Worm (Caenorhabditis elegans) whole organism, young adult: ENCODE data around the gene npl-10.
"Not testable (repeated sequence)": the region's sequence is repeated elsewhere in the genome, so short reads cannot be mapped to it uniquely, and the experiment has no call there.

Experiments
- B0019.2 ChIP-seq: fragments of 200-800 bp; sonication (Bioruptor generic); conservative IDR thresholded peaks from 2 replicates; pipeline ENCODE4 v1.3.6; 2022; ENCODE audit warnings: missing genetic modification reagents, missing genetic modification characterization, missing compliant biosample characterization
- C17E4.6 ChIP-seq: fragments of 200-800 bp; sonication (Bioruptor generic); IDR thresholded peaks from 2 replicates; pipeline ENCODE4 v1.3.6; 2022; ENCODE audit warnings: missing genetic modification reagents, missing genetic modification characterization, missing compliant biosample characterization
- D2030.7 ChIP-seq: fragments of 200-800 bp; sonication (Bioruptor generic); IDR thresholded peaks from 2 replicates; pipeline ENCODE4 v1.3.6; 2022; ENCODE audit warnings: missing genetic modification reagents, missing genetic modification characterization, missing compliant biosample characterization
- F33H1.4 ChIP-seq: fragments of 200-800 bp; sonication (Bioruptor generic); IDR thresholded peaks from 2 replicates; pipeline ENCODE4 v1.3.6; 2022; ENCODE audit warnings: missing genetic modification reagents, missing genetic modification characterization, missing compliant biosample characterization
- F39B2.1 ChIP-seq: fragments of 200-800 bp; sonication (Bioruptor generic); IDR thresholded peaks from 2 replicates; pipeline ENCODE4 v1.3.6; 2022; ENCODE audit warnings: missing genetic modification reagents, missing genetic modification characterization, missing compliant biosample characterization
- Y53F4B.3 ChIP-seq: fragments of 200-800 bp; sonication (Bioruptor generic); IDR thresholded peaks from 2 replicates; pipeline ENCODE4 v1.3.6; 2022; ENCODE audit warnings: missing genetic modification reagents, missing genetic modification characterization, missing compliant biosample characterization
- Y53G8AR.9 ChIP-seq: fragments of 200-800 bp; sonication (Bioruptor generic); conservative IDR thresholded peaks from 2 replicates; pipeline ENCODE4 v1.3.6; 2022; ENCODE audit warnings: missing genetic modification reagents, missing genetic modification characterization, missing compliant biosample characterization
- Y56A3A.18 ChIP-seq: fragments of 200-800 bp; sonication (Bioruptor generic); IDR thresholded peaks from 2 replicates; pipeline ENCODE4 v1.3.6; 2022; ENCODE audit warnings: missing genetic modification reagents, missing genetic modification characterization, missing compliant biosample characterization
- Y67H2A.10 ChIP-seq: fragments of 200-800 bp; sonication (Bioruptor generic); conservative IDR thresholded peaks from 2 replicates; pipeline ENCODE4 v1.3.6; 2022; ENCODE audit warnings: missing genetic modification reagents, missing genetic modification characterization, missing compliant biosample characterization
- Y79H2A.3 ChIP-seq: fragments of 200-800 bp; sonication (Bioruptor generic); conservative IDR thresholded peaks from 2 replicates; pipeline ENCODE4 v1.3.6; 2022; ENCODE audit warnings: missing genetic modification reagents, missing genetic modification characterization, missing compliant biosample characterization
- Y95B8A.8 ChIP-seq: fragments of 200-800 bp; sonication (Bioruptor generic); IDR thresholded peaks from 2 replicates; pipeline ENCODE4 v1.3.6; 2022; ENCODE audit warnings: missing genetic modification reagents, missing genetic modification characterization, missing compliant biosample characterization
- aptf-2 ChIP-seq: fragments of 200-800 bp; sonication (Bioruptor generic); conservative IDR thresholded peaks from 2 replicates; pipeline ENCODE4 v1.3.6; 2022; ENCODE audit warnings: missing genetic modification reagents, missing genetic modification characterization, missing compliant biosample characterization
- aptf-3 ChIP-seq: fragments of 200-800 bp; sonication (Bioruptor generic); IDR thresholded peaks from 2 replicates; pipeline ENCODE4 v1.3.6; 2022; ENCODE audit warnings: missing genetic modification characterization, missing compliant biosample characterization
- attf-3 ChIP-seq: fragments of 200-800 bp; sonication (Bioruptor generic); conservative IDR thresholded peaks from 2 replicates; pipeline ENCODE4 v1.3.6; 2022; ENCODE audit warnings: missing genetic modification reagents, missing genetic modification characterization, missing compliant biosample characterization
- attf-6 ChIP-seq: fragments of 200-800 bp; sonication (Bioruptor generic); IDR thresholded peaks from 2 replicates; pipeline ENCODE4 v1.3.6; 2022; ENCODE audit warnings: missing genetic modification reagents, missing genetic modification characterization, missing compliant biosample characterization
- bed-1 ChIP-seq: fragments of 200-800 bp; sonication (Bioruptor generic); IDR thresholded peaks from 2 replicates; pipeline ENCODE4 v1.3.6; 2022; ENCODE audit warnings: missing genetic modification reagents, missing genetic modification characterization, missing compliant biosample characterization
- cebp-1 ChIP-seq, 2 experiments: fragments of 200-800 bp in 1 of 2; sonication (Bioruptor generic) in 1 of 2; sonication (generic microtip) in 1 of 2; IDR thresholded peaks in 1 of 2; optimal IDR thresholded peaks in 1 of 2; 2 replicates each; pipeline versions ENCODE4 v1.3.6 to Lab custom; 2017 to 2022; ENCODE audit warnings: missing compliant biosample characterization in 2 of 2, missing genetic modification characterization in 2 of 2, mild to moderate bottlenecking in 1 of 2, missing genetic modification reagents in 1 of 2, moderate library complexity in 1 of 2
- cebp-2 ChIP-seq: fragments of 200-800 bp; sonication (Bioruptor generic); IDR thresholded peaks from 2 replicates; pipeline ENCODE4 v1.3.6; 2022; ENCODE audit warnings: missing genetic modification characterization, missing compliant biosample characterization
- ceh-100 ChIP-seq: fragments of 200-800 bp; sonication (Bioruptor generic); IDR thresholded peaks from 2 replicates; pipeline ENCODE4 v1.3.6; 2022; ENCODE audit warnings: missing genetic modification reagents, missing genetic modification characterization, missing compliant biosample characterization
- ceh-40 ChIP-seq: fragments of 200-800 bp; sonication (Bioruptor generic); IDR thresholded peaks from 2 replicates; pipeline ENCODE4 v1.3.6; 2022; ENCODE audit warnings: missing genetic modification characterization, missing compliant biosample characterization
- ceh-58 ChIP-seq: fragments of 200-800 bp; sonication (Bioruptor generic); IDR thresholded peaks from 2 replicates; pipeline ENCODE4 v1.3.6; 2022; ENCODE audit warnings: missing genetic modification characterization, missing compliant biosample characterization
- dox-1 ChIP-seq: fragments of 200-800 bp; sonication (Bioruptor generic); IDR thresholded peaks from 2 replicates; pipeline ENCODE4 v1.3.6; 2022; ENCODE audit warnings: missing genetic modification reagents, missing genetic modification characterization, missing compliant biosample characterization
- egl-18 ChIP-seq: fragments of 200-800 bp; sonication (Bioruptor generic); IDR thresholded peaks from 2 replicates; pipeline ENCODE4 v1.3.6; 2022; ENCODE audit warnings: missing genetic modification reagents, missing genetic modification characterization, missing compliant biosample characterization
- egl-44 ChIP-seq: fragments of 200-800 bp; sonication (Bioruptor generic); IDR thresholded peaks from 2 replicates; pipeline ENCODE4 v1.3.6; 2022; ENCODE audit warnings: missing genetic modification reagents, missing genetic modification characterization, missing compliant biosample characterization
- egrh-3 ChIP-seq: fragments of 200-800 bp; sonication (Bioruptor generic); IDR thresholded peaks from 2 replicates; pipeline ENCODE4 v1.3.6; 2022; ENCODE audit warnings: missing genetic modification reagents, missing genetic modification characterization, missing compliant biosample characterization
- ekl-4 ChIP-seq: fragments of 200-800 bp; sonication (Bioruptor generic); IDR thresholded peaks from 2 replicates; pipeline ENCODE4 v1.3.6; 2022; ENCODE audit warnings: missing genetic modification reagents, missing genetic modification characterization, missing compliant biosample characterization
- hmg-1.2 ChIP-seq: fragments of 200-800 bp; sonication (Bioruptor generic); IDR thresholded peaks from 2 replicates; pipeline ENCODE4 v1.3.6; 2022; ENCODE audit warnings: missing genetic modification reagents, missing genetic modification characterization, missing compliant biosample characterization
- hmg-20 ChIP-seq: fragments of 200-800 bp; sonication (Bioruptor generic); IDR thresholded peaks from 2 replicates; pipeline ENCODE4 v1.3.6; 2022; ENCODE audit warnings: missing genetic modification reagents, missing genetic modification characterization, missing compliant biosample characterization
- hsf-1 ChIP-seq: fragments of 200-800 bp; sonication (Bioruptor generic); IDR thresholded peaks from 2 replicates; pipeline ENCODE4 v1.3.6; 2022; ENCODE audit warnings: missing genetic modification reagents, missing genetic modification characterization, missing compliant biosample characterization
- lag-1 ChIP-seq: fragments of 200-800 bp; sonication (Bioruptor generic); IDR thresholded peaks from 2 replicates; pipeline ENCODE4 v1.3.6; 2022; ENCODE audit warnings: missing genetic modification reagents, missing genetic modification characterization, missing compliant biosample characterization
- let-526 ChIP-seq: fragments of 200-800 bp; sonication (Bioruptor generic); IDR thresholded peaks from 2 replicates; pipeline ENCODE4 v1.3.6; 2022; ENCODE audit warnings: missing genetic modification reagents, missing genetic modification characterization, missing compliant biosample characterization
- lin-26 ChIP-seq: fragments of 200-800 bp; sonication (Bioruptor generic); IDR thresholded peaks from 2 replicates; pipeline ENCODE4 v1.3.6; 2022; ENCODE audit warnings: missing genetic modification reagents, missing genetic modification characterization, missing compliant biosample characterization
- madf-3 ChIP-seq: fragments of 200-800 bp; sonication (Bioruptor generic); IDR thresholded peaks from 2 replicates; pipeline ENCODE4 v1.3.6; 2022; ENCODE audit warnings: missing genetic modification reagents, missing genetic modification characterization, missing compliant biosample characterization
- madf-6 ChIP-seq: fragments of 200-800 bp; sonication (Bioruptor generic); IDR thresholded peaks from 2 replicates; pipeline ENCODE4 v1.3.6; 2022; ENCODE audit warnings: missing genetic modification reagents, missing genetic modification characterization, missing compliant biosample characterization
- madf-8 ChIP-seq: fragments of 200-800 bp; sonication (Bioruptor generic); conservative IDR thresholded peaks from 2 replicates; pipeline ENCODE4 v1.3.6; 2022; ENCODE audit warnings: missing genetic modification reagents, missing genetic modification characterization, missing compliant biosample characterization
- mcd-1 ChIP-seq: fragments of 200-800 bp; sonication (Bioruptor generic); IDR thresholded peaks from 2 replicates; pipeline ENCODE4 v1.3.6; 2022; ENCODE audit warnings: missing genetic modification reagents, missing genetic modification characterization, missing compliant biosample characterization
- nfya-2 ChIP-seq: fragments of 200-800 bp; sonication (Bioruptor generic); IDR thresholded peaks from 2 replicates; pipeline ENCODE4 v1.3.6; 2022; ENCODE audit warnings: missing genetic modification reagents, missing genetic modification characterization, missing compliant biosample characterization
- nfyb-1 ChIP-seq: fragments of 200-800 bp; sonication (Bioruptor generic); IDR thresholded peaks from 2 replicates; pipeline ENCODE4 v1.3.6; 2022; ENCODE audit warnings: missing genetic modification reagents, missing genetic modification characterization, missing compliant biosample characterization
- pbrm-1 ChIP-seq: fragments of 200-800 bp; sonication (Bioruptor generic); IDR thresholded peaks from 2 replicates; pipeline ENCODE4 v1.3.6; 2022; ENCODE audit warnings: missing genetic modification reagents, missing genetic modification characterization, missing compliant biosample characterization
- rcor-1 ChIP-seq: fragments of 200-800 bp; sonication (Bioruptor generic); IDR thresholded peaks from 2 replicates; pipeline ENCODE4 v1.3.6; 2022; ENCODE audit warnings: missing genetic modification reagents, missing genetic modification characterization, missing compliant biosample characterization
- ztf-25 ChIP-seq: fragments of 200-800 bp; sonication (Bioruptor generic); IDR thresholded peaks from 2 replicates; pipeline ENCODE4 v1.3.6; 2022; ENCODE audit warnings: missing genetic modification reagents, missing genetic modification characterization, missing compliant biosample characterization
- ztf-28 ChIP-seq: fragments of 200-800 bp; sonication (Bioruptor generic); IDR thresholded peaks from 2 replicates; pipeline ENCODE4 v1.3.6; 2022; ENCODE audit warnings: missing genetic modification reagents, missing genetic modification characterization, missing compliant biosample characterization
- ztf-6 ChIP-seq: fragments of 200-800 bp; sonication (Bioruptor generic); IDR thresholded peaks from 2 replicates; pipeline ENCODE4 v1.3.6; 2022; ENCODE audit warnings: missing genetic modification reagents, missing genetic modification characterization, missing compliant biosample characterization

Gene npl-10

DNA sequence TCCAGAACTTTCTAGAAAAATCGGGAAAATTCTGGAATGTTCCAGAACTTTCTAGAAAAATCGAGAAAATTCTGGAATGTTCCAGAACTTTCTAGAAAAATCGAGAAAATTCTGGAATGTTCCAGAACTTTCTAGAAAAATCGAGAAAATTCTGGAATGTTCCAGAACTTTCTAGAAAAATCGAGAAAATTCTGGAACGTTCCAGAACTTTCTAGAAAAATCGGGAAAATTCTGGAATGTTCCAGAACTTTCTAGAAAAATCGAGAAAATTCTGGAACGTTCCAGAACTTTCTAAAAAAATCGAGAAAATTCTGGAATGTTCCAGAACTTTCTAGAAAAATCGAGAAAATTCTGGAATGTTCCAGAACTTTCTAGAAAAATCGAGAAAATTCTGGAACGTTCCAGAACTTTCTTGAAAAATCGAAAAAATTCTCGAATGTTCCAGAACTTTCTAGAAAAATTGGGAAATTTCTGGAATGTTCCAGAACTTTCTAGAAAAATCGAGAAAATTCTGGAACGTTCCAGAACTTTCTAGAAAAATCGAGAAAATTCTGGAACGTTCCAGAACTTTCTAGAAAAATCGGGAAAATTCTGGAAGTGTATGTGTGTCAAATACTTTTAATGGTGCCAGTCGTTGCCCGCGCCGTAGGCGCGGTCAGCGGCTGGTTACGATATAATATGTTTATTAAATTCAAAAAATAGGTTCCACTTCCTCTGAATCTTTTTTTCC, 38.4 kb downstream of the npl-10 start:
- TF ChIP-seq ceh-40 (GFP tag; lab: Robert Waterston, UW) (peak; percentile 96), hmg-20 (GFP tag; lab: Robert Waterston, UW) (0 out of 2 replicates have a peak, but pooled peaks have one; percentile 5), ztf-6 (GFP tag; lab: Robert Waterston, UW) (peak; percentile 61; the same call in 1 of the 2 replicates), D2030.7 (GFP tag; lab: Robert Waterston, UW) (peak; percentile 93), nfyb-1 (GFP tag; lab: Robert Waterston, UW) (peak; percentile 90), madf-8 (peak; percentile 64), F39B2.1 (GFP tag; lab: Robert Waterston, UW) (peak; percentile 96), ceh-100 (GFP tag; lab: Robert Waterston, UW) (peak; percentile 72), lag-1 (GFP tag; lab: Robert Waterston, UW) (peak; percentile 83; the same call in 1 of the 2 replicates), cebp-1 (GFP tag; IDR thresholded peaks at IDR 0.05; lab: Robert Waterston, UW) (peak; percentile 42; the same call in 1 of the 2 replicates), mcd-1 (0 out of 2 replicates have a peak, but pooled peaks have one; percentile 33), madf-6 (peak; percentile 77), hmg-1.2 (GFP tag; lab: Robert Waterston, UW) (peak; percentile 40), bed-1 (GFP tag; lab: Robert Waterston, UW) (peak; percentile 79; the same call in 1 of the 2 replicates), B0019.2 (GFP tag; lab: Robert Waterston, UW) (peak; percentile 90), hsf-1 (GFP tag; lab: Robert Waterston, UW) (peak; percentile 99), let-526 (peak; percentile 94), aptf-3 (peak; percentile 89), Y53G8AR.9 (GFP tag; lab: Robert Waterston, UW) (peak; percentile 79), Y67H2A.10 (peak; percentile 73), ceh-58 (GFP tag; lab: Robert Waterston, UW) (peak; percentile 99), Y56A3A.18 (GFP tag; lab: Robert Waterston, UW) (peak; percentile 94), madf-3 (GFP tag; lab: Robert Waterston, UW) (peak; percentile 96), attf-3 (GFP tag; lab: Robert Waterston, UW) (peak; percentile 28; the same call in 1 of the 2 replicates), ztf-25 (GFP tag; lab: Robert Waterston, UW) (peak; percentile 45; the same call in 1 of the 2 replicates), egl-18 (GFP tag; lab: Robert Waterston, UW) (peak; percentile 92), pbrm-1 (GFP tag; lab: Robert Waterston, UW) (peak; percentile 90), F33H1.4 (GFP tag; lab: Robert Waterston, UW) (peak; percentile 39; the same call in 1 of the 2 replicates), dox-1 (GFP tag; lab: Robert Waterston, UW) (peak; percentile 98), egrh-3 (GFP tag; lab: Robert Waterston, UW) (peak; percentile 99), Y95B8A.8 (peak; percentile 95), nfya-2 (GFP tag; lab: Robert Waterston, UW) (peak; percentile 83; the same call in 1 of the 2 replicates), ztf-28 (GFP tag; lab: Robert Waterston, UW) (peak; percentile 95), C17E4.6 (GFP tag; lab: Robert Waterston, UW) (peak; percentile 47; the same call in 1 of the 2 replicates), rcor-1 (GFP tag; lab: Robert Waterston, UW) (peak; percentile 95), aptf-2 (0 out of 2 replicates have a peak, but pooled peaks have one; percentile 10), egl-44 (GFP tag; lab: Robert Waterston, UW) (0 out of 2 replicates have a peak, but pooled peaks have one; percentile 29), ekl-4 (GFP tag; lab: Robert Waterston, UW) (peak; percentile 94), attf-6 (GFP tag; lab: Robert Waterston, UW) (peak; percentile 94), Y79H2A.3 (peak; percentile 69; the same call in 1 of the 2 replicates), Y53F4B.3 (GFP tag; lab: Robert Waterston, UW) (peak; percentile 95), cebp-2 (GFP tag; lab: Robert Waterston, UW) (peak; percentile 90; the same call in 1 of the 2 replicates), lin-26 (GFP tag; lab: Robert Waterston, UW) (peak; percentile 69)
- TF ChIP-seq cebp-1 (tag; optimal IDR thresholded peaks at IDR 0.05; lab: Kevin White, UChicago) = not testable (repeated sequence)
